Fruit fly (Drosophila melanogaster): Measurements from ENCODE around the gene Atet.

The Atet gene

DNA sequence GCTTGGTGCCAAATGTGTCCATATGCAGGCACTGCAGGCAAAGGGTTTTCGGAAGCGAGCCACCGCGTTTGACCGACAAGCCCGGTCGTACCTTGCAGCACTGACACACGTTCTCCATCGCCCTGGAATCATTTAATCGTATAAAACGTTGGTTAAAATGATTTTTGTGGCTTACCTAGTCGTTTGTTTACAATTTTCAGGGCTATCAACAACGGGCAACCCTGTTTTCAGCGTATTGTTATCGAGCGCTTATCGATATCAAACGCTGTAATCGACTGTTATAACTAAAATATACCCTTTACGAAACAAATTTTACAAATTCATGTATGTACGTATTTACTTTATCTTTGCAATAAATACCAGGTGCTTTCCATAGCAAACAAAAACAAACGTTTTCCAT lies 48.8 kb downstream of the Atet start, which contains the start of gene CG17612 (continued):
- TF ChIP-seq CG9437 (GFP tag; optimal IDR thresholded peaks at IDR 0.05) (no peak), CG18011 (GFP tag; optimal IDR thresholded peaks at IDR 0.05) (no peak), hbn (GFP tag; IDR thresholded peaks at IDR 0.05; ENCODE audit: partially characterized antibody) (peak; percentile 63), CG8290 (GFP tag; optimal IDR thresholded peaks at IDR 0.05) (no peak), CG8290 (tag; optimal IDR thresholded peaks at IDR 0.05) (no peak), p53 (GFP tag; optimal IDR thresholded peaks at IDR 0.05) (no peak), CG7786 (GFP tag; optimal IDR thresholded peaks at IDR 0.05) (no peak), Asciz (GFP tag; optimal IDR thresholded peaks at IDR 0.05) (no peak), kni (GFP tag; optimal IDR thresholded peaks at IDR 0.05) (no peak), al (GFP tag; IDR thresholded peaks at IDR 0.05) (no peak), Dad (GFP tag; optimal IDR thresholded peaks at IDR 0.05) (no peak), da (GFP tag; optimal IDR thresholded peaks at IDR 0.05) (no peak), ttk (GFP tag; IDR thresholded peaks at IDR 0.05) (no peak), aop (GFP tag; IDR thresholded peaks at IDR 0.05) (no peak), Myb (GFP tag; optimal IDR thresholded peaks at IDR 0.05) (peak; percentile 97), ro (GFP tag; IDR thresholded peaks at IDR 0.05) (no peak), bcd (GFP tag; optimal IDR thresholded peaks at IDR 0.05) (no peak), CG1603 (tag; optimal IDR thresholded peaks at IDR 0.05) (peak; percentile 15), CG17568 (GFP tag; optimal IDR thresholded peaks at IDR 0.05) (no peak), CG3281 (GFP tag; optimal IDR thresholded peaks at IDR 0.05) (peak; percentile 61), Tbp (GFP tag; optimal IDR thresholded peaks at IDR 0.05) (no peak), CG8944 (GFP tag; optimal IDR thresholded peaks at IDR 0.05) (no peak), Atf3 (GFP tag; optimal IDR thresholded peaks at IDR 0.05) (no peak), Gsc (GFP tag; IDR thresholded peaks at IDR 0.05) (no peak), BEAF-32 (GFP tag; optimal IDR thresholded peaks at IDR 0.05) (peak; percentile 47), klu (GFP tag; IDR thresholded peaks at IDR 0.05) (no peak), ap (GFP tag; IDR thresholded peaks at IDR 0.05) (no peak), CG9876 (GFP tag; optimal IDR thresholded peaks at IDR 0.05) (no peak), Jarid2 (GFP tag; optimal IDR thresholded peaks at IDR 0.05) (no peak), mld (GFP tag; IDR thresholded peaks at IDR 0.05; ENCODE audit: partially characterized antibody) (no peak; the same call in 2 of the 3 replicates), wor (GFP tag; IDR thresholded peaks at IDR 0.05) (no peak), CG10274 (GFP tag; optimal IDR thresholded peaks at IDR 0.05) (no peak), B-H1 (GFP tag; IDR thresholded peaks at IDR 0.05) (no peak), bsh (GFP tag; optimal IDR thresholded peaks at IDR 0.05) (no peak), MBD-R2 (GFP tag; IDR thresholded peaks at IDR 0.05) (peak; percentile 92), Dp (GFP tag; optimal IDR thresholded peaks at IDR 0.05) (peak; percentile 24), sens (GFP tag) (no peak), CG17359 (tag; optimal IDR thresholded peaks at IDR 0.05) (no peak), CG32772 (GFP tag; IDR thresholded peaks at IDR 0.05) (no peak), knrl (GFP tag; IDR thresholded peaks at IDR 0.05; ENCODE audit: partially characterized antibody) (peak; percentile 50; the same call in 2 of the 3 replicates), cwo (GFP tag; optimal IDR thresholded peaks at IDR 0.05) (no peak), mam (GFP tag; optimal IDR thresholded peaks at IDR 0.05) (no peak), Spps (tag; optimal IDR thresholded peaks at IDR 0.05) (no peak), CG1792 (GFP tag; optimal IDR thresholded peaks at IDR 0.05) (no peak), CG4424 (GFP tag; optimal IDR thresholded peaks at IDR 0.05) (no peak), Optix (GFP tag; IDR thresholded peaks at IDR 0.05) (no peak), Sox100B (GFP tag; optimal IDR thresholded peaks at IDR 0.05) (no peak), CG31365 (tag; optimal IDR thresholded peaks at IDR 0.05) (no peak), pb (GFP tag; optimal IDR thresholded peaks at IDR 0.05) (no peak), CG6791 (GFP tag; IDR thresholded peaks at IDR 0.05; ENCODE audit: partially characterized antibody) (peak; percentile 70), abd-A (tag; optimal IDR thresholded peaks at IDR 0.05) (no peak), Max (GFP tag; optimal IDR thresholded peaks at IDR 0.05) (no peak)

Data from whole organism, embryonic.